5 worm cellular contexts compared by ENCODE assay signal in the genomic region with DNA sequence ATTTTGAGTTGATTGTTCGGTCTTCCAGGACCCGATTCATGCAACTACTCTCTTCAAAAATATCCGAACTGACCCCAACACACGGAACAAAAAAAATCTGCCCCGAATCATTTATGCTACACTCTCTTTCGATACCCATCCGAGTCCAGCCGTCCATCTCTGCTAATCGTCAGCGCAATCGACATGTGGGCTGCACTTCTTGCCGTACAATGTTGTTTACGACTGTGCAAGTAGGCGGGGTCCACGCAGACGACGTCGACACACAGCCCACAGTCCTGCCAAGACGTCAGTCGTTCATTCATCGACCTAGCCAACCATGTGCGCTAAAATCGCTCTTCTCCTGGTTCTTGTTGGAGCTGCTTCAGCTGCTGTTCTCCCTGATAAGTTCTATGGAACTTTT.
TF ChIP-seq lines count a peak whose summit lies in the region.

A gene (plus strand): TSS at position 301 of the 400 bp plus-strand sequence.

TF ChIP-seq in whole organism, L3 larva, 47 proteins besides CTCF, POLR2A, EP300 and RAD21:
- TF ChIP-seq lsy-12 (tag; optimal IDR thresholded peaks at IDR 0.05; lab: Kevin White, UChicago) = no peak
- no peak for TF ChIP-seq nhr-67 (tag; optimal IDR thresholded peaks at IDR 0.05; lab: Kevin White, UChicago)
- no peak for TF ChIP-seq nhr-237 (tag; optimal IDR thresholded peaks at IDR 0.05; lab: Kevin White, UChicago)
- no peak for TF ChIP-seq snpc-4 (tag; optimal IDR thresholded peaks at IDR 0.05; lab: Kevin White, UChicago)
- no peak for TF ChIP-seq egl-27 (tag; optimal IDR thresholded peaks at IDR 0.05; lab: Kevin White, UChicago)
- TF ChIP-seq lin-39 (tag; optimal IDR thresholded peaks at IDR 0.05; lab: Kevin White, UChicago) = peak; percentile 9

TF ChIP-seq in whole organism, early embryonic, 17 proteins besides CTCF, POLR2A, EP300 and RAD21:
- TF ChIP-seq ceh-13 (GFP tag; optimal IDR thresholded peaks at IDR 0.05; lab: Kevin White, UChicago) (no peak), tbx-11 (GFP tag; IDR thresholded peaks at IDR 0.05; lab: Robert Waterston, UW) (no peak), F13C5.2 (tag; optimal IDR thresholded peaks at IDR 0.05; lab: Kevin White, UChicago) (no peak), hnd-1 (tag; optimal IDR thresholded peaks at IDR 0.05; lab: Kevin White, UChicago) (no peak), pes-1 (GFP tag; IDR thresholded peaks at IDR 0.05; lab: Robert Waterston, UW) (no peak), B0310.2 (tag; optimal IDR thresholded peaks at IDR 0.05; lab: Kevin White, UChicago) (no peak), tra-4 (tag; optimal IDR thresholded peaks at IDR 0.05; lab: Kevin White, UChicago) (no peak), tbx-37 (GFP tag; conservative IDR thresholded peaks at IDR 0.05; lab: Robert Waterston, UW) (no peak), ama-1 (optimal IDR thresholded peaks at IDR 0.05; lab: Kevin White, UChicago) (no peak), aly-1 (tag; optimal IDR thresholded peaks at IDR 0.05; lab: Kevin White, UChicago) (peak; percentile 32), ets-7 (tag; optimal IDR thresholded peaks at IDR 0.05; lab: Kevin White, UChicago) (no peak), flt-1 (GFP tag; IDR thresholded peaks at IDR 0.05; lab: Robert Waterston, UW) (no peak), scrt-1 (GFP tag; IDR thresholded peaks at IDR 0.05; lab: Robert Waterston, UW) (no peak), hmg-4 (GFP tag; optimal IDR thresholded peaks at IDR 0.05; lab: Kevin White, UChicago) (peak; percentile 25), ceh-36 (tag; optimal IDR thresholded peaks at IDR 0.05; lab: Kevin White, UChicago) (no peak)

TF ChIP-seq in whole organism, midembryonic, 9 proteins besides CTCF, POLR2A, EP300 and RAD21:
- TF ChIP-seq klf-2 (GFP tag; conservative IDR thresholded peaks at IDR 0.05; lab: Robert Waterston, UW) (no peak), flt-1 (GFP tag; IDR thresholded peaks at IDR 0.05; lab: Robert Waterston, UW) (0 out of 2 replicates have a peak, but pooled peaks have one; percentile 7)

TF ChIP-seq in whole organism, mixed stage, embryonic, 35 proteins besides CTCF, POLR2A, EP300 and RAD21:
- TF ChIP-seq hlh-1 (tag; optimal IDR thresholded peaks at IDR 0.05; lab: Kevin White, UChicago) (peak; percentile 13), bed-3 (GFP tag; optimal IDR thresholded peaks at IDR 0.05; lab: Kevin White, UChicago) (no peak), nhr-28 (tag; optimal IDR thresholded peaks at IDR 0.05; lab: Kevin White, UChicago) (no peak), pha-4 (tag; optimal IDR thresholded peaks at IDR 0.05; lab: Kevin White, UChicago) (no peak), elt-3 (tag; optimal IDR thresholded peaks at IDR 0.05; lab: Kevin White, UChicago) (no peak), ham-2 (GFP tag; optimal IDR thresholded peaks at IDR 0.05; lab: Kevin White, UChicago) (peak; percentile 6), ces-1 (GFP tag; optimal IDR thresholded peaks at IDR 0.05; lab: Kevin White, UChicago) (no peak), nhr-2 (tag; optimal IDR thresholded peaks at IDR 0.05; lab: Kevin White, UChicago) (no peak), unc-62 (GFP tag; optimal IDR thresholded peaks at IDR 0.05; lab: Kevin White, UChicago) (no peak), mep-1 (tag; optimal IDR thresholded peaks at IDR 0.05; lab: Kevin White, UChicago) (no peak), ceh-43 (GFP tag; optimal IDR thresholded peaks at IDR 0.05; lab: Kevin White, UChicago) (no peak), lsy-2 (tag; optimal IDR thresholded peaks at IDR 0.05; lab: Kevin White, UChicago) (no peak), nhr-12 (tag; optimal IDR thresholded peaks at IDR 0.05; lab: Kevin White, UChicago) (peak; percentile 47), ceh-39 (tag; optimal IDR thresholded peaks at IDR 0.05; lab: Kevin White, UChicago) (no peak), elt-1 (tag; optimal IDR thresholded peaks at IDR 0.05; lab: Kevin White, UChicago; ENCODE audit: borderline replicate concordance, insufficient read depth) (no peak), nhr-237 (tag; optimal IDR thresholded peaks at IDR 0.05; lab: Kevin White, UChicago) (no peak), sem-2 (GFP tag; optimal IDR thresholded peaks at IDR 0.05; lab: Kevin White, UChicago) (no peak), snpc-4 (tag; optimal IDR thresholded peaks at IDR 0.05; lab: Kevin White, UChicago) (no peak), flh-1 (GFP tag; optimal IDR thresholded peaks at IDR 0.05; lab: Kevin White, UChicago) (no peak), mab-5 (tag; optimal IDR thresholded peaks at IDR 0.05; lab: Kevin White, UChicago) (no peak), tbx-8 (GFP tag; optimal IDR thresholded peaks at IDR 0.05; lab: Kevin White, UChicago) (no peak)

TF ChIP-seq in whole organism, young adult, 124 proteins besides CTCF, POLR2A, EP300 and RAD21:
- TF ChIP-seq bed-2 (GFP tag; IDR thresholded peaks at IDR 0.05; lab: Robert Waterston, UW) (0 out of 2 replicates have a peak, but pooled peaks have one; percentile 13), let-526 (GFP tag; IDR thresholded peaks at IDR 0.05; lab: Robert Waterston, UW) (no peak), B0019.2 (GFP tag; conservative IDR thresholded peaks at IDR 0.05; lab: Robert Waterston, UW) (no peak), athp-1 (tag; optimal IDR thresholded peaks at IDR 0.05; lab: Kevin White, UChicago) (no peak), hmg-1.2 (GFP tag; IDR thresholded peaks at IDR 0.05; lab: Robert Waterston, UW) (no peak)
